Fruit fly (Drosophila melanogaster) whole organism, wandering third instar larva: Measurements from ENCODE around the gene RpL4.

Experiments
- Dfd ChIP-seq: fragments of >200 bp; optimal IDR thresholded peaks from 2 replicates; lab custom pipeline; 2017; ENCODE audit warnings: missing biosample characterization, missing genetic modification characterization
- Dif ChIP-seq: fragments of 200-275, 200-300 bp; sonication (Bioruptor generic); optimal IDR thresholded peaks from 2 replicates; lab custom pipeline; 2018; ENCODE audit warnings: missing biosample characterization, missing genetic modification characterization; ENCODE audit not compliant: partially characterized antibody
- sage ChIP-seq: fragments of 200-800 bp; sonication (Bioruptor generic); optimal IDR thresholded peaks from 2 replicates; lab custom pipeline; 2016; ENCODE audit warnings: missing biosample characterization, mild to moderate bottlenecking, missing genetic modification characterization

DNA sequence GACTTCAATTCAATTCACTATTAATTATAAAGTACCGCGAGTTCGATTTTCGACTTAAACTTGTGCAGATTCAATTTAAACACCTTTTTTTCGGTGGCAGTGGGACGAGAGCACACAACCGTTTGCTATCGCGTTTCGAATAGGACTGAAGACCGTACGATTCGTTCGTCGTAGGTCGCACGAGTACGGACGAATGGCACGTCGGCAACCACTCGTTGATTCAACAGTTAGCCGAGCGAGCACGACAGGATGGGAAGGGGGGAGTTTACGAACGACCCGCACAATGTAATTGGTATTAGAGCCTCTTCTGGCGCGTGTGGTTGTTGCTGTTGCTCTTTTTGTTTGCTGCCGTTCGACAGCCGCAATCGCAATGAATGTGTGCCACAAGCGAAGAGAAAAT, 16.9 kb upstream of the RpL4 start, which contains the start of gene CG34353:
- TF ChIP-seq Dif (GFP tag; lab: Kevin White, UChicago) (peak; percentile 47), Dfd (GFP tag; lab: Kevin White, UChicago) (no peak), sage (GFP tag; lab: Kevin White, UChicago) (no peak)
